Worm (Caenorhabditis elegans): ENCODE results near the gene K08H2.2.

Gene K08H2.2

ce11 chrX:13220609-13221008 is 14.2 kb downstream of the K08H2.2 start:
- TF ChIP-seq him-1 (tag; optimal IDR thresholded peaks at IDR 0.05): no peak
- TF ChIP-seq dao-5 (tag; optimal IDR thresholded peaks at IDR 0.05): no peak
- TF ChIP-seq W03F9.2 (tag; optimal IDR thresholded peaks at IDR 0.05): no peak

- TF ChIP-seq him-1 (tag; optimal IDR thresholded peaks at IDR 0.05): no peak
- no peak for TF ChIP-seq W03F9.2 (tag; optimal IDR thresholded peaks at IDR 0.05)
- TF ChIP-seq dao-5 (tag; optimal IDR thresholded peaks at IDR 0.05): no peak
These were observed 16.8 kb downstream of the K08H2.2 start for ce11 chrX:13217940-13218339.

DNA sequence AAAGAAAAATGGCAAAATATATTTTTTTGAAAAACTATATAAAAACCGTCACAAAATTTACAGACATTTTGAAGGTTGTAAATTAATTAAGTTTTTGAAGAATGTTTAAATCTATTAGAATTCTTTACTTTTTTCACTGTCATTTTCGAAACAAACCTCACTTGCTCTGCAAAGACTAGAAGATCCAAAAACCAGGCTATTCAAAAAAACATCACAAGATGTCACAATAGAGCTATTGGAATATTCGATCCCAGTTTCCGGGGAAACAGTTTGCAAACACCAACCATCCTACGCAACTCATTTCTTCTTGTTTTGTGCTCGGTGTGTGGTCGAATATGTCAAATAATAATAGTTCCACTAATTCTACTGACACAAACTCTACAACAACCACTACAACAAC is 18.0 kb downstream of the K08H2.2 start, which contains the start of gene R12H7.4:
Gene R12H7.4 (plus strand): TSS at position 301 of the 400 bp plus-strand sequence.
- TF ChIP-seq him-1 (tag; optimal IDR thresholded peaks at IDR 0.05): no peak
- no peak for TF ChIP-seq W03F9.2 (tag; optimal IDR thresholded peaks at IDR 0.05)
- no peak for TF ChIP-seq dao-5 (tag; optimal IDR thresholded peaks at IDR 0.05)

DNA sequence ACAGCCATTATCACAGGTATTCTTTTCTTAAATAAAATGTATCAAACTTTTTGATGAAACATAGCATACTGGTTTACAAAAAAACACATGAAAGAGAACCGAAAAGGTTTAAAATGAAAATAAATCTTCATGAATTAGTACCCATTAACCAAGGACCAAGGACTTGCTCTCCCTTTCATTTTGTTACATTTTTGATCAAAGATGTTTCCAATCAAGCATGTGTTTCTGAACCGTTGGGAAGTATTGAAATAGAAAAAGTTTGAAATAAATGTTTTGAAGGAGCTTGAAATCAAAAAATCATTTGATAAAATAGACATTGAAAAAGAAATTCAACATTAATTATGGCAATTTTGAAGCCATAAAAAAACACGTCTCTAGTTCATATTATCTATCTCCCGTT is 22.3 kb downstream of the K08H2.2 start:
- TF ChIP-seq dao-5 (tag; optimal IDR thresholded peaks at IDR 0.05): no peak
- TF ChIP-seq W03F9.2 (tag; optimal IDR thresholded peaks at IDR 0.05): no peak
- no peak for TF ChIP-seq him-1 (tag; optimal IDR thresholded peaks at IDR 0.05)

- TF ChIP-seq him-1 (tag; optimal IDR thresholded peaks at IDR 0.05) (peak; percentile 83), W03F9.2 (tag; optimal IDR thresholded peaks at IDR 0.05) (no peak)
These were observed 24.3 kb downstream of the K08H2.2 start for ce11 chrX:13210478-13210877.

ce11 chrX:13209026-13209425 is 25.8 kb downstream of the K08H2.2 start:
- no peak for TF ChIP-seq dao-5 (tag; optimal IDR thresholded peaks at IDR 0.05)
- TF ChIP-seq him-1 (tag; optimal IDR thresholded peaks at IDR 0.05): no peak
- no peak for TF ChIP-seq W03F9.2 (tag; optimal IDR thresholded peaks at IDR 0.05)

DNA sequence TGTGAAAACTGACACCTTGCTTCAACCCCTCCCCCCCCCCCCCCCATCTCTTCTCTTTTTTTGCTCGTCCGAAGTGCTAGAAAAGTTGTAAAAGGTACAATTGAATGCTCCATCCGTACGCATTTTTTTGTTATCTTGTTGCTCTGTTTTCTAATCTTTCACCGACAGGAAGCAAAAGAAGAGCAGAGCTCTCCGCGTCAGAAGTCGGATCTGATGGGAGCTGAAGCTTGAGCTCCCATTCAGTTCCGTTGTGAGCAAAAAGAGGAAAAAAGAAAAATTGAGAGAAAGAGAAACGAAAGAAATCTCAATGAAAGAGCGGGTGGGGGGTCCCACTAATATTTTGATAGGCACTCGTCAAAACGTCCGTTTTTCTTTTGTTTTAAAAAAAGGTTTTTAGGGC is 27.9 kb downstream of the K08H2.2 start:
- TF ChIP-seq him-1 (tag; optimal IDR thresholded peaks at IDR 0.05): no peak
- no peak for TF ChIP-seq W03F9.2 (tag; optimal IDR thresholded peaks at IDR 0.05)
- no peak for TF ChIP-seq dao-5 (tag; optimal IDR thresholded peaks at IDR 0.05)

ce11 chrX:13206011-13206410 is 28.8 kb downstream of the K08H2.2 start:
- TF ChIP-seq dao-5 (tag; optimal IDR thresholded peaks at IDR 0.05) (no peak), him-1 (tag; optimal IDR thresholded peaks at IDR 0.05) (no peak), W03F9.2 (tag; optimal IDR thresholded peaks at IDR 0.05) (no peak)

DNA sequence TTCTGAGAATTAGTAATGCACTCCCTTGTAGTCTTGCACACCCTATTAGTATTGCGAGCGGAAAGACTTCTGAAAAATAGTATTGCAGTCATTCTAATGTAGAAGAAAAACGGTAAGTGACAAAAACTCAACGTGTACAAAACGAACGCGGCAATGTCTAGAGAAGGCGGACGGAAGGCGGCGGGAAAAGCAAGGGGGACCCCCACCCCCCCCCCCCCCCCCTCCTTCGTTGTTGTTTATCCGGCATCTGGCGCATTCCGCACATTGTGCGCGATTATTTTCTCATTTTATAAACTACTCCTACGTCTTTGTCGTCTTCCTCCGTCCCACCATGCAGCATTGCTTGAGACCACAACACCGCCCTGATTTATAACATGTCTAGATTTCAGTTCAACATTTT is 32.5 kb downstream of the K08H2.2 start:
- TF ChIP-seq him-1 (tag; optimal IDR thresholded peaks at IDR 0.05): no peak
- TF ChIP-seq dao-5 (tag; optimal IDR thresholded peaks at IDR 0.05): no peak
- no peak for TF ChIP-seq W03F9.2 (tag; optimal IDR thresholded peaks at IDR 0.05)

- TF ChIP-seq him-1 (tag; optimal IDR thresholded peaks at IDR 0.05): no peak
- no peak for TF ChIP-seq W03F9.2 (tag; optimal IDR thresholded peaks at IDR 0.05)
- TF ChIP-seq dao-5 (tag; optimal IDR thresholded peaks at IDR 0.05): no peak
These were observed 33.4 kb downstream of the K08H2.2 start, which contains the start of gene unc-9 for ce11 chrX:13201401-13201800. TSS of gene unc-9 (plus strand) at chrX:13201770.

DNA sequence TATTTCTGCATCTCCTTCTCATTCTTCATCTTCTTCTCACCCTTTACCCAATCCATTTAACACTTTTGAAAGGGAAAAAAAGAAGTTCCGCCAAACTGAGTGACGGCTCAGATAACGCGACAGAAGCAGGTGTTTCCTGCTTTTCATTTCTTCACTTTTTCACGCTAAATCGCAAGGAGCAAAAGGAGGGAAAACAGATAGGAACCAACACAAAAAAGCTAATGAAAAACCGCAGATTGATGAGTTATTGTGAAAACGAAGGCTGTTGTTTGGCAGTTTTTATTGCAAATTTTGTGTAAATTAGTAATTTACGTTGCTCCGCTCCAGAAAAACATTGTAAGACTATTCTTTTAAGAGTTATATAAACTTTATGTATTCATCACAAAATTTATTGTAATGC is 34.5 kb downstream of the K08H2.2 start:
- TF ChIP-seq dao-5 (tag; optimal IDR thresholded peaks at IDR 0.05): no peak
- no peak for TF ChIP-seq him-1 (tag; optimal IDR thresholded peaks at IDR 0.05)
- no peak for TF ChIP-seq W03F9.2 (tag; optimal IDR thresholded peaks at IDR 0.05)

- TF ChIP-seq him-1 (tag; optimal IDR thresholded peaks at IDR 0.05): no peak
- TF ChIP-seq dao-5 (tag; optimal IDR thresholded peaks at IDR 0.05): no peak
- TF ChIP-seq W03F9.2 (tag; optimal IDR thresholded peaks at IDR 0.05): no peak
These were observed 36.6 kb downstream of the K08H2.2 start for ce11 chrX:13198134-13198533.

DNA sequence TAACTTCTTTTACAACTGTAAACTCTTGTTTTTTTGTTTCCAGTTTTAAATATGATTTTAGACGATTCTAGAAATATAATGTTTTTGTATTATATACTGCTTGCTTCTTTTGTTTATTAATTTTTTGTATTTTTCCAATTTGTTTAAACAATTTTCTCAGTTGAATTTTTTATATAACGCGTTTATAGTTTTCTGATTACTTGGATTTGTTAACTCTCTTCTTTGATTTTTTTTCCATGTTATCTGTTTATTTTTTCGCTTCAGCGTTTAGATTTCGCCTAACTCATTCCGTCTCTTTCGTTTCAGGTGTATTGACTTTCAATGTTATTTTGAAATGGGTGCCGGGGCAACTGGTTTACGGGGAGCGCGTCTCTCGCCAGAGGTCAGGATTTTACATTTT is 43.9 kb downstream of the K08H2.2 start, which contains the start of gene gpa-6:
Gene gpa-6 (plus strand): TSS at position 301 of the 400 bp plus-strand sequence.
- TF ChIP-seq him-1 (tag; optimal IDR thresholded peaks at IDR 0.05): no peak

DNA sequence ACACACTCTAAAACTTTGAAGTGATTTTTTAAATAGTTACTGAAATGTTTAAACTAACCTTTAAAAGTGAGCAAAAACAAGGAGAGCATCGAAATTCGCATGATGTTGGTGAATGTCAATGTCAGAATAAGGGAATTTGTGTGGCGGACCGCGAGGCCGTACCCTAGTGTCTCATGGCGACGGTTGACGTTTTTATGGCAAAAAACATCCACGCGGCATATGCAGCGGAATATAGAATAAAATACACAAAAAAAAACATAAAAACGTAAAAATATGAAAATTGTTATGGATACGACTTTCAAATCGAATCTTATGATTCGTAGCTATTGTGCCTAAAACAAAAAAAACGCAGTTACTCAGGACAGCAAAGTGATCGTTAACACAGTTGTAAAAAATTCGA is 44.9 kb downstream of the K08H2.2 start, which contains the start of gene cwp-5:
Gene cwp-5 (minus strand): TSS at position 101 of the 400 bp plus-strand sequence.
- TF ChIP-seq him-1 (tag; optimal IDR thresholded peaks at IDR 0.05) (no peak), dao-5 (tag; optimal IDR thresholded peaks at IDR 0.05) (no peak), W03F9.2 (tag; optimal IDR thresholded peaks at IDR 0.05) (no peak)

Data from whole organism, L4/young adult.